Worm (Caenorhabditis elegans): ENCODE results near the gene pdtf-1.
A peak's percentile ranks its signal among the peaks of the same experiment; 100 is the strongest.

pdtf-1 gene

ce11 chrIV:8463069-8463468, 30.2 kb downstream of the pdtf-1 start (continued):
- TF ChIP-seq hlh-4 (tag; optimal IDR thresholded peaks at IDR 0.05) (no peak), dpl-1 (GFP tag; optimal IDR thresholded peaks at IDR 0.05) (no peak), nhr-11 (tag; optimal IDR thresholded peaks at IDR 0.05) (no peak), nhr-237 (tag; optimal IDR thresholded peaks at IDR 0.05) (no peak), irx-1 (tag; optimal IDR thresholded peaks at IDR 0.05) (no peak), nhr-71 (tag; optimal IDR thresholded peaks at IDR 0.05) (peak; percentile 47), ceh-90 (tag; optimal IDR thresholded peaks at IDR 0.05) (no peak), skn-1 (tag; optimal IDR thresholded peaks at IDR 0.05) (no peak), lir-3 (tag; optimal IDR thresholded peaks at IDR 0.05; ENCODE audit: poor library complexity) (no peak), unc-86 (tag; optimal IDR thresholded peaks at IDR 0.05) (no peak), nhr-84 (tag; optimal IDR thresholded peaks at IDR 0.05) (no peak), elt-3 (tag; optimal IDR thresholded peaks at IDR 0.05) (peak in 5 of 6 experiments; percentile 44 to 85 (median 69)), ztf-11 (tag; optimal IDR thresholded peaks at IDR 0.05) (no peak), elt-2 (tag; optimal IDR thresholded peaks at IDR 0.05) (no peak), tlp-1 (tag; optimal IDR thresholded peaks at IDR 0.05) (no peak), zag-1 (tag; optimal IDR thresholded peaks at IDR 0.05) (no peak), aly-2 (tag; optimal IDR thresholded peaks at IDR 0.05) (no peak)

DNA sequence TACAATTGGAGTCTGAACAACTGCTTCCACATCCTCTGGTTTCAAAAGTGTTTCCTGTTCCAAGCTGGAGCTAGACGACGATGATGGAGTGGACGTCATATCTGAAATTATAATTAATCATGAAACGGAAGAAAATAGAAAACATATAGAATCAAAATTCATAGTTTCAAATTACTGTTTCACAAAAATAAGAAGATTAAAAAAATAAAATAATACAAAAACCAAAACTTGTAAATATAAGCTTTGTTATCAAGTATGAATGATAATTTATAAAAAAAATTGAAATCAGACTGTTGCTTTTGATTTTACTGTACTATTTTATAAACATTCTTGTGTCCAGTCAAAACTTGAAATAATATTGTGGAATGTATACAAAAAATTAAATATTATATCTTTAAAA, 30.9 kb downstream of the pdtf-1 start, which contains the start of gene str-176:
Gene str-176, minus strand, starts transcription at position 101 of the 400 bp plus-strand sequence.
- TF ChIP-seq egl-27 (tag; optimal IDR thresholded peaks at IDR 0.05): no peak
- TF ChIP-seq jun-1 (tag; optimal IDR thresholded peaks at IDR 0.05): no peak
- no peak for TF ChIP-seq fkh-4 (tag; optimal IDR thresholded peaks at IDR 0.05; ENCODE audit: borderline replicate concordance)
- TF ChIP-seq nhr-71 (tag; optimal IDR thresholded peaks at IDR 0.05): no peak
- TF ChIP-seq fos-1 (tag; optimal IDR thresholded peaks at IDR 0.05): no peak
- TF ChIP-seq xbp-1 (tag; optimal IDR thresholded peaks at IDR 0.05): no peak
- TF ChIP-seq fkh-8 (tag; optimal IDR thresholded peaks at IDR 0.05): no peak
- no peak for TF ChIP-seq ztf-11 (tag; optimal IDR thresholded peaks at IDR 0.05)
- no peak for TF ChIP-seq ceh-63 (GFP tag; optimal IDR thresholded peaks at IDR 0.05)
- no peak for TF ChIP-seq unc-30 (tag; optimal IDR thresholded peaks at IDR 0.05)
- TF ChIP-seq lin-35 (GFP tag; optimal IDR thresholded peaks at IDR 0.05): no peak
- no peak for TF ChIP-seq sup-37 (GFP tag; optimal IDR thresholded peaks at IDR 0.05)
- TF ChIP-seq ceh-90 (tag; optimal IDR thresholded peaks at IDR 0.05): no peak
- TF ChIP-seq nhr-84 (tag; optimal IDR thresholded peaks at IDR 0.05): no peak
- TF ChIP-seq C34B4.2 (tag; optimal IDR thresholded peaks at IDR 0.05): no peak
- no peak for TF ChIP-seq sox-4 (tag; optimal IDR thresholded peaks at IDR 0.05)
- TF ChIP-seq egl-13 (tag; optimal IDR thresholded peaks at IDR 0.05): no peak
- no peak for TF ChIP-seq elt-2 (tag; optimal IDR thresholded peaks at IDR 0.05)
- no peak for TF ChIP-seq nhr-28 (tag; optimal IDR thresholded peaks at IDR 0.05)
- no peak for TF ChIP-seq nhr-11 (tag; optimal IDR thresholded peaks at IDR 0.05)

- no peak for TF ChIP-seq sup-37 (GFP tag; optimal IDR thresholded peaks at IDR 0.05)
- TF ChIP-seq irx-1 (tag; optimal IDR thresholded peaks at IDR 0.05): no peak
- no peak for TF ChIP-seq nhr-47 (tag; optimal IDR thresholded peaks at IDR 0.05)
- TF ChIP-seq nhr-85 (tag): peak; percentile 82
- TF ChIP-seq fos-1 (tag; optimal IDR thresholded peaks at IDR 0.05): no peak
- no peak for TF ChIP-seq lin-15B (tag; optimal IDR thresholded peaks at IDR 0.05)
- TF ChIP-seq lin-13 (GFP tag; optimal IDR thresholded peaks at IDR 0.05): no peak
- TF ChIP-seq mef-2 (tag; optimal IDR thresholded peaks at IDR 0.05): no peak
- no peak for TF ChIP-seq ceh-63 (GFP tag; optimal IDR thresholded peaks at IDR 0.05)
- no peak for TF ChIP-seq nhr-28 (tag; optimal IDR thresholded peaks at IDR 0.05)
- no peak for TF ChIP-seq elt-2 (tag; optimal IDR thresholded peaks at IDR 0.05)
- TF ChIP-seq Y116A8C.19 (tag; optimal IDR thresholded peaks at IDR 0.05; ENCODE audit: borderline replicate concordance): no peak
- TF ChIP-seq tbx-2 (tag; optimal IDR thresholded peaks at IDR 0.05): peak; percentile 3
- TF ChIP-seq alr-1 (tag; optimal IDR thresholded peaks at IDR 0.05; ENCODE audit: borderline replicate concordance): no peak
- TF ChIP-seq skn-1 (tag; optimal IDR thresholded peaks at IDR 0.05): no peak
- TF ChIP-seq rnt-1 (tag; optimal IDR thresholded peaks at IDR 0.05): no peak
- no peak for TF ChIP-seq unc-86 (tag; optimal IDR thresholded peaks at IDR 0.05)
- peak; percentile 57 for TF ChIP-seq nhr-20 (tag; optimal IDR thresholded peaks at IDR 0.05)
- no peak for TF ChIP-seq unc-30 (tag; optimal IDR thresholded peaks at IDR 0.05)
- TF ChIP-seq jun-1 (tag; optimal IDR thresholded peaks at IDR 0.05): no peak
- no peak for TF ChIP-seq unc-98 (GFP tag; IDR thresholded peaks at IDR 0.05)
- no peak for TF ChIP-seq pag-3 (tag; optimal IDR thresholded peaks at IDR 0.05; ENCODE audit: borderline replicate concordance, insufficient read depth)
- TF ChIP-seq nhr-237 (tag; optimal IDR thresholded peaks at IDR 0.05): no peak
- no peak for TF ChIP-seq ceh-8 (GFP tag; optimal IDR thresholded peaks at IDR 0.05)
- TF ChIP-seq vab-15 (tag; optimal IDR thresholded peaks at IDR 0.05): no peak
- no peak for TF ChIP-seq unc-62 (GFP tag; optimal IDR thresholded peaks at IDR 0.05)
- TF ChIP-seq F16B12.6 (tag; optimal IDR thresholded peaks at IDR 0.05): no peak
- no peak for TF ChIP-seq nhr-84 (tag; optimal IDR thresholded peaks at IDR 0.05)
- no peak for TF ChIP-seq zag-1 (tag; optimal IDR thresholded peaks at IDR 0.05)
- TF ChIP-seq ces-1 (GFP tag; optimal IDR thresholded peaks at IDR 0.05): no peak
Measured at ce11 chrIV:8464187-8464586, 31.3 kb downstream of the pdtf-1 start.
